Fruit fly (Drosophila melanogaster): ENCODE results near the gene Aladin.

Aladin gene

DNA sequence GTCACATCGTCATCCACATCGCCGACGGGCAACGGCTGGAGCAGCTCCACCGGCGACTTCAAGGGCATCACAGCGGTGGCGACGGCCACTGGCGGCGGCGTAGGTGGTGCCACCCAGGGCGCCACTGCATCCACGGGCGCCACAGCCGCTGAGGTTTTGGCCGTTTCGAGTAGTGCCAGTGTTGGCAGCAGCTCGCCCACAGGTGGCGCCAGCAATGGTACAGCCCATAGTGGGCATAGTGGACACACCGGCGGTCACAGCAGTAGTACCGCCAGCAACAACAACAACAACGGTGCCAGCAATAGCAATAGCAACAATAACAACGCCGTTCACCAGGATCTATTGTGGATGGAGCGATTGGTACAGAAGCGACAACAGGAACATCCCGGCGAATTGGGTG, 13.2 kb downstream of the Aladin start:
- TF ChIP-seq cic (GFP tag; optimal IDR thresholded peaks at IDR 0.05) = no peak

dm6 chrX:9291270-9291669, 18.1 kb downstream of the Aladin start:
- TF ChIP-seq CG5204 (GFP tag; optimal IDR thresholded peaks at IDR 0.05) (no peak), CG14711 (tag; optimal IDR thresholded peaks at IDR 0.05) (no peak), CG33017 (tag; optimal IDR thresholded peaks at IDR 0.05) (no peak), bab1 (GFP tag; optimal IDR thresholded peaks at IDR 0.05) (no peak), kay (GFP tag; ENCODE audit: borderline replicate concordance) (no peak), CG7101 (tag; optimal IDR thresholded peaks at IDR 0.05) (no peak), CG11617 (GFP tag; optimal IDR thresholded peaks at IDR 0.05) (no peak), CG12768 (GFP tag; optimal IDR thresholded peaks at IDR 0.05) (no peak), toe (GFP tag; optimal IDR thresholded peaks at IDR 0.05) (no peak), Crg-1 (GFP tag; optimal IDR thresholded peaks at IDR 0.05) (no peak), Clk (GFP tag; optimal IDR thresholded peaks at IDR 0.05) (no peak)

- TF ChIP-seq cnc (optimal IDR thresholded peaks at IDR 0.05) = no peak
- TF ChIP-seq toe (GFP tag; optimal IDR thresholded peaks at IDR 0.05) = no peak
- TF ChIP-seq CG1620 (GFP tag; optimal IDR thresholded peaks at IDR 0.05) = no peak
- TF ChIP-seq Mnt (GFP tag; optimal IDR thresholded peaks at IDR 0.05) = no peak
- TF ChIP-seq Hr96 (GFP tag; optimal IDR thresholded peaks at IDR 0.05) = no peak
- no peak for TF ChIP-seq tj (GFP tag; optimal IDR thresholded peaks at IDR 0.05)
- TF ChIP-seq cic (GFP tag; optimal IDR thresholded peaks at IDR 0.05) = no peak
- no peak for TF ChIP-seq ovo (GFP tag; optimal IDR thresholded peaks at IDR 0.05)
- no peak for TF ChIP-seq CG5204 (GFP tag; optimal IDR thresholded peaks at IDR 0.05)
- TF ChIP-seq bab1 (GFP tag; optimal IDR thresholded peaks at IDR 0.05) = no peak
- TF ChIP-seq CG11617 (GFP tag; optimal IDR thresholded peaks at IDR 0.05) = no peak
- no peak for TF ChIP-seq CG12768 (GFP tag; optimal IDR thresholded peaks at IDR 0.05)
- TF ChIP-seq pad (GFP tag; optimal IDR thresholded peaks at IDR 0.05) = no peak
- TF ChIP-seq CG7101 (tag; optimal IDR thresholded peaks at IDR 0.05) = no peak
These were observed 22.3 kb downstream of the Aladin start for dm6 chrX:9295518-9295917.

dm6 chrX:9296518-9296917, 23.3 kb downstream of the Aladin start:
- TF ChIP-seq cnc (optimal IDR thresholded peaks at IDR 0.05) (no peak), CG12768 (GFP tag; optimal IDR thresholded peaks at IDR 0.05) (no peak), Clk (GFP tag; optimal IDR thresholded peaks at IDR 0.05) (no peak), Crg-1 (GFP tag; optimal IDR thresholded peaks at IDR 0.05) (no peak), CG33017 (tag; optimal IDR thresholded peaks at IDR 0.05) (no peak), CG7101 (tag; optimal IDR thresholded peaks at IDR 0.05) (no peak)

DNA sequence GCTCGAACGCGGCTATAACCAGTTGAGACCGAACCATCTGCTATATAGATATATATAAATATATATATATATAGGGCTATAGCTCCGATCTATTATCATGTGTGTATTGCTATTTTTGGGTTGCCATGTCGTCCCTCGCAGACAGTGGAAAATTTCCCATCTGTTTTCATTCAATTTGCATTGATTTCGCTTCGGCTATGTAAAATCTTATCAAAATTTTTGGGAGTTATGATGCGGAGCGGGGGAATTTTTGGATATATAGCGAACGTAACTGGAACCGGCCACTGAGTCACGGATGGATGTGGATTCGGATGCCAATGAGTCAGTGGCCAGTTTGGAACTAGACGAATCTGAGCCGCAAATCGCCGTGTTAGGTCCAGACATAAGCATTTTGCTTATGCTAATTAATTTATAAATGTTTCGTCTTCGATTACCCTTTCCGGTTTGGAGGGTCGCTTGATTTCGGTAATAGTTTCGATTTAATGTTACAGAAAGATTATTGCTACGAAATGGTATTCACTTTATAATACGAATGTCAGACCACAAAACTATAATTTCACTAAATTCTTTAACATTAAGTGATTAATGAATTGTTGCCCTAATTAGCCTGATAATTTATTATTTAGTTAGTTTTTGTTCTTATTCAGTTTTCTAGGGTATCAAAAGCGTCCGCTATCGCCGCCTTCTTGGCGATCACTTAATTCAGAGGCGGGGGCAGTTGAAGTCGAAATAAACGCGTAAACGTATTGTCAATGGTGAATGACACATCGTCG, 24.6 kb downstream of the Aladin start:
- TF ChIP-seq CG7045 (GFP tag; optimal IDR thresholded peaks at IDR 0.05) = no peak
- no peak for TF ChIP-seq CG7101 (tag; optimal IDR thresholded peaks at IDR 0.05)
- TF ChIP-seq Mnt (GFP tag; optimal IDR thresholded peaks at IDR 0.05) = no peak
- no peak for TF ChIP-seq kay (GFP tag; ENCODE audit: borderline replicate concordance)
- TF ChIP-seq CG1620 (GFP tag; optimal IDR thresholded peaks at IDR 0.05) = no peak

dm6 chrX:9305735-9306134, 32.5 kb downstream of the Aladin start:
- TF ChIP-seq CG7101 (tag; optimal IDR thresholded peaks at IDR 0.05) = no peak
- no peak for TF ChIP-seq toe (GFP tag; optimal IDR thresholded peaks at IDR 0.05)
- no peak for TF ChIP-seq tj (GFP tag; optimal IDR thresholded peaks at IDR 0.05)
- TF ChIP-seq CG11617 (GFP tag; optimal IDR thresholded peaks at IDR 0.05) = no peak
- no peak for TF ChIP-seq CG5204 (GFP tag; optimal IDR thresholded peaks at IDR 0.05)
- TF ChIP-seq CG12768 (GFP tag; optimal IDR thresholded peaks at IDR 0.05) = no peak
- TF ChIP-seq CG33017 (tag; optimal IDR thresholded peaks at IDR 0.05) = no peak
- TF ChIP-seq pad (GFP tag; optimal IDR thresholded peaks at IDR 0.05) = no peak
- no peak for TF ChIP-seq Clk (GFP tag; optimal IDR thresholded peaks at IDR 0.05)
- no peak for TF ChIP-seq Hr96 (GFP tag; optimal IDR thresholded peaks at IDR 0.05)
- no peak for TF ChIP-seq CG1620 (GFP tag; optimal IDR thresholded peaks at IDR 0.05)
- TF ChIP-seq CG7045 (GFP tag; optimal IDR thresholded peaks at IDR 0.05) = no peak

DNA sequence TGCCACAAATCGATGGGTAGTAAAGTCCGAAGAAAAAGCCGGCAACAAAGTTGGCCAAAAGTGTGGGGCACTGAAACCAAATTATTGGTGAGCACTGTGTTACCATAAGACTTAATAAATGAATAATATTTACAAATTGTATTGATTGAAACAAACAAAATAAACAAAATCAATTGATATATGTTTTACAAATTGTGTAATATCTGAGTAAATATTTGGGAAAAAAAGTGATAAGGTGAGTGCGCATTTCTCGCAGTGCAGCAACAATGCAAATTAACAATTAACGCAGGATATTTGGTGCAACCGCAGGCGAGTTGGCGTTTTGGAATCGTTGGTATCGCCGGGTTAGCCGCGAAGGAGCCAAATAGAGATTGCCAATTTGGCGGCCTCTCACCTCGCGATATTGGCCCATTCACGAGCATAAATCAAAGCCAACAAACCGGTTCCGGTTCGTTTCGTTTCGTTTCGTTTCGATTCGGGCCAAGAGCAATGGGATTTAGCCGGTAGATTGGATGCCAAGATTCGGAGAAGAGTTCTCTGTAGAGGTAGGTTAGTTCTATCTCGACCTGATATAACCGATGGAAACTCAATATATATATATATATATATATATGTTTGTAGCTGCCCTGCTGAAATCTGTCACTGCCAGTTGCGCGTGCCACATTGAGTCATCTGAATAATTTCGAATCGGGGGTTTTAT, 36.9 kb downstream of the Aladin start:
- TF ChIP-seq CG7045 (GFP tag; optimal IDR thresholded peaks at IDR 0.05) (no peak), kay (GFP tag; ENCODE audit: borderline replicate concordance) (no peak), pad (GFP tag; optimal IDR thresholded peaks at IDR 0.05) (no peak), cic (GFP tag; optimal IDR thresholded peaks at IDR 0.05) (no peak), Crg-1 (GFP tag; optimal IDR thresholded peaks at IDR 0.05) (no peak), Hr96 (GFP tag; optimal IDR thresholded peaks at IDR 0.05) (no peak), CG5204 (GFP tag; optimal IDR thresholded peaks at IDR 0.05) (no peak), Mnt (GFP tag; optimal IDR thresholded peaks at IDR 0.05) (no peak), CG7101 (tag; optimal IDR thresholded peaks at IDR 0.05) (no peak), tj (GFP tag; optimal IDR thresholded peaks at IDR 0.05) (no peak), bab1 (GFP tag; optimal IDR thresholded peaks at IDR 0.05) (no peak), Clk (GFP tag; optimal IDR thresholded peaks at IDR 0.05) (no peak), CG33017 (tag; optimal IDR thresholded peaks at IDR 0.05) (no peak), ovo (GFP tag; optimal IDR thresholded peaks at IDR 0.05) (no peak), cnc (optimal IDR thresholded peaks at IDR 0.05) (no peak), CG12768 (GFP tag; optimal IDR thresholded peaks at IDR 0.05) (no peak), CG11617 (GFP tag; optimal IDR thresholded peaks at IDR 0.05) (no peak), CG1620 (GFP tag; optimal IDR thresholded peaks at IDR 0.05) (no peak)
